Fruit fly (Drosophila melanogaster) whole organism, embryonic: ENCODE data around the gene CG12522.

Experiments
- Abd-B ChIP-seq: fragments of 200-800 bp; sonication (Bioruptor generic); optimal IDR thresholded peaks from 2 replicates; lab custom pipeline; 2018; ENCODE audit warnings: missing biosample characterization, mild to moderate bottlenecking, missing genetic modification characterization, moderate library complexity
- Bgb ChIP-seq: fragments of 200-800 bp; sonication (Bioruptor generic); IDR thresholded peaks from 2 replicates; pipeline ENCODE4 v1.3.6; 2022; ENCODE audit warnings: missing biosample characterization, missing genetic modification characterization; ENCODE audit not compliant: partially characterized antibody
- CG10147 ChIP-seq: fragments of 200-800 bp; sonication (Bioruptor generic); optimal IDR thresholded peaks from 2 replicates; lab custom pipeline; 2019; ENCODE audit warnings: missing biosample characterization, mild to moderate bottlenecking, missing genetic modification characterization, moderate library complexity
- CG11695 ChIP-seq: fragments of 200-800 bp; sonication (Bioruptor generic); IDR thresholded peaks from 3 replicates; pipeline ENCODE4 v1.3.6; 2022; ENCODE audit warnings: missing biosample characterization, missing genetic modification characterization
- CG12071 ChIP-seq: fragments of 200-800 bp; sonication (Bioruptor generic); optimal IDR thresholded peaks from 3 replicates; lab custom pipeline; 2018; ENCODE audit warnings: missing biosample characterization, mild to moderate bottlenecking, missing genetic modification characterization
- CG12104 ChIP-seq: fragments of 200-800 bp; sonication (Bioruptor generic); optimal IDR thresholded peaks from 3 replicates; lab custom pipeline; 2016; ENCODE audit warnings: missing biosample characterization, missing genetic modification characterization
- CG13287 ChIP-seq: fragments of 200-800 bp; sonication (Bioruptor generic); IDR thresholded peaks from 2 replicates; pipeline ENCODE4 v1.3.6; 2022; ENCODE audit warnings: missing biosample characterization, missing genetic modification characterization; ENCODE audit not compliant: partially characterized antibody
- CG14667 ChIP-seq: fragments of 200-800 bp; sonication (Bioruptor generic); IDR thresholded peaks from 2 replicates; pipeline ENCODE4 v1.3.6; 2022; ENCODE audit warnings: missing biosample characterization, missing genetic modification characterization
- CG15073 ChIP-seq: fragments of 200-800 bp; sonication (Bioruptor generic); optimal IDR thresholded peaks from 2 replicates; lab custom pipeline; 2016; ENCODE audit warnings: missing biosample characterization, missing genetic modification characterization
- CG1529 ChIP-seq: fragments of 200-800 bp; sonication (Bioruptor generic); optimal IDR thresholded peaks from 3 replicates; lab custom pipeline; 2018; ENCODE audit warnings: missing biosample characterization, missing genetic modification characterization
- CG16779 ChIP-seq: fragments of 200-800 bp; sonication (Bioruptor generic); IDR thresholded peaks from 2 replicates; pipeline ENCODE4 v1.3.6; 2022; ENCODE audit warnings: missing biosample characterization, missing genetic modification characterization
- CG16815 ChIP-seq: fragments of 200-800 bp; sonication (Bioruptor generic); optimal IDR thresholded peaks from 3 replicates; lab custom pipeline; 2017; ENCODE audit warnings: missing biosample characterization, mild to moderate bottlenecking, missing genetic modification characterization
- CG18599 ChIP-seq: fragments of 200-800 bp; sonication (Bioruptor generic); optimal IDR thresholded peaks from 3 replicates; lab custom pipeline; 2017; ENCODE audit warnings: missing biosample characterization, missing genetic modification characterization, mild to moderate bottlenecking, moderate library complexity, missing genetic modification reagents
- CG2120 ChIP-seq: fragments of 200-800 bp; sonication (Bioruptor generic); optimal IDR thresholded peaks from 3 replicates; lab custom pipeline; 2016; ENCODE audit warnings: missing biosample characterization, missing genetic modification characterization
- CG2712 ChIP-seq: fragments of 200-800 bp; optimal IDR thresholded peaks from 3 replicates; lab custom pipeline; 2019; ENCODE audit warnings: missing biosample characterization, mild to moderate bottlenecking, missing genetic modification characterization, moderate library complexity
- CG3281 ChIP-seq: fragments of 200-800 bp; sonication (Bioruptor generic); optimal IDR thresholded peaks from 3 replicates; lab custom pipeline; 2017; ENCODE audit warnings: missing biosample characterization, mild to moderate bottlenecking, missing genetic modification characterization
- CG34224 ChIP-seq: fragments of 200-800 bp; sonication (Bioruptor generic); IDR thresholded peaks from 3 replicates; pipeline ENCODE4 v1.3.6; 2022; ENCODE audit warnings: missing biosample characterization, missing genetic modification characterization; ENCODE audit not compliant: partially characterized antibody
- CG4820 ChIP-seq: fragments of 200-800 bp; sonication (Bioruptor generic); optimal IDR thresholded peaks from 3 replicates; lab custom pipeline; 2016; ENCODE audit warnings: missing biosample characterization, missing genetic modification characterization
- CG6272 ChIP-seq: fragments of 200-800 bp; sonication (Bioruptor generic); IDR thresholded peaks from 2 replicates; pipeline ENCODE4 v1.3.6; 2022; ENCODE audit warnings: missing biosample characterization, missing genetic modification characterization
- CoRest ChIP-seq: fragments of 200-800 bp; sonication (Bioruptor generic); optimal IDR thresholded peaks from 3 replicates; lab custom pipeline; 2018; ENCODE audit warnings: missing biosample characterization, mild to moderate bottlenecking, missing genetic modification characterization, moderate library complexity
- Dip2 ChIP-seq: fragments of 200-800 bp; sonication (Bioruptor generic); IDR thresholded peaks from 2 replicates; pipeline ENCODE4 v1.3.6; 2022; ENCODE audit warnings: missing biosample characterization, missing genetic modification characterization
- HLHmδ ChIP-seq: fragments of 200-800 bp; sonication (Bioruptor generic); optimal IDR thresholded peaks from 2 replicates; lab custom pipeline; 2018; ENCODE audit warnings: missing biosample characterization, mild to moderate bottlenecking, missing genetic modification characterization, moderate library complexity
- Mes4 ChIP-seq: fragments of 200-800 bp; sonication (Bioruptor generic); optimal IDR thresholded peaks from 2 replicates; lab custom pipeline; 2016; ENCODE audit warnings: missing biosample characterization, missing genetic modification characterization
- Optix ChIP-seq: fragments of 200-800 bp; sonication (Bioruptor generic); IDR thresholded peaks from 3 replicates; pipeline ENCODE4 v1.3.6; 2022; ENCODE audit warnings: missing biosample characterization, missing genetic modification characterization
- Sox100B ChIP-seq: fragments of 200-800 bp; sonication (Bioruptor generic); optimal IDR thresholded peaks from 3 replicates; lab custom pipeline; 2018; ENCODE audit warnings: missing biosample characterization, mild to moderate bottlenecking, missing genetic modification characterization
- Sry-β ChIP-seq: fragments of 200-800 bp; sonication (Bioruptor generic); optimal IDR thresholded peaks from 2 replicates; lab custom pipeline; 2018; ENCODE audit warnings: missing biosample characterization, mild to moderate bottlenecking, missing genetic modification characterization, moderate library complexity
- ab ChIP-seq: fragments of 200-800 bp; sonication (Bioruptor generic); optimal IDR thresholded peaks from 2 replicates; lab custom pipeline; 2016; ENCODE audit warnings: missing biosample characterization, missing genetic modification characterization
- bab2 ChIP-seq: fragments of 200-800 bp; sonication (Bioruptor generic); optimal IDR thresholded peaks from 2 replicates; lab custom pipeline; 2016; ENCODE audit warnings: missing biosample characterization, missing genetic modification characterization
- cad ChIP-seq: fragments of >200 bp; optimal IDR thresholded peaks from 2 replicates; lab custom pipeline; 2017; ENCODE audit warnings: missing biosample characterization, missing genetic modification characterization
- ci ChIP-seq: fragments of 200-800 bp; sonication (Bioruptor generic); IDR thresholded peaks from 3 replicates; pipeline ENCODE4 v1.3.6; 2022; ENCODE audit warnings: missing biosample characterization, missing genetic modification characterization
- dati ChIP-seq: fragments of 200-800 bp; sonication (Bioruptor generic); IDR thresholded peaks from 2 replicates; pipeline ENCODE4 v1.3.6; 2022; ENCODE audit warnings: missing biosample characterization, missing genetic modification characterization
- disco-r ChIP-seq: fragments of 200-800 bp; sonication (Bioruptor generic); optimal IDR thresholded peaks from 2 replicates; lab custom pipeline; 2016; ENCODE audit warnings: missing biosample characterization, missing genetic modification characterization
- fd102C ChIP-seq: fragments of 200-800 bp; sonication (Bioruptor generic); optimal IDR thresholded peaks from 2 replicates; lab custom pipeline; 2018; ENCODE audit warnings: missing biosample characterization, mild to moderate bottlenecking, missing genetic modification characterization, moderate library complexity
- fd64A ChIP-seq: fragments of 200-800 bp; sonication (Bioruptor generic); optimal IDR thresholded peaks from 3 replicates; lab custom pipeline; 2018; ENCODE audit warnings: missing biosample characterization, mild to moderate bottlenecking, missing genetic modification characterization
- fru ChIP-seq: fragments of >200 bp; optimal IDR thresholded peaks from 2 replicates; lab custom pipeline; 2017
- grau ChIP-seq: fragments of 200-800 bp; optimal IDR thresholded peaks from 3 replicates; lab custom pipeline; 2019; ENCODE audit warnings: missing biosample characterization, mild to moderate bottlenecking, missing genetic modification characterization, moderate library complexity
- gt ChIP-seq: fragments of 200-800 bp; sonication (Bioruptor generic); IDR thresholded peaks from 2 replicates; pipeline ENCODE4 v1.3.6; 2022; ENCODE audit warnings: missing biosample characterization, missing genetic modification characterization
- insv ChIP-seq, 2 experiments: fragments of 200-800 bp; sonication (Bioruptor generic); optimal IDR thresholded peaks; 3 replicates each; lab custom pipeline; 2016 to 2018; ENCODE audit warnings: missing biosample characterization in 2 of 2, missing genetic modification characterization in 2 of 2
- kni ChIP-seq: fragments of 200-800 bp; sonication (Bioruptor generic); optimal IDR thresholded peaks from 3 replicates; lab custom pipeline; 2017; ENCODE audit warnings: mild to moderate bottlenecking, missing biosample characterization, missing genetic modification reagents, missing genetic modification characterization
- lbe ChIP-seq: fragments of 200-800 bp; sonication (Bioruptor generic); optimal IDR thresholded peaks from 2 replicates; lab custom pipeline; 2016; ENCODE audit warnings: missing biosample characterization, mild to moderate bottlenecking, missing genetic modification characterization
- psq ChIP-seq: fragments of 200-800 bp; sonication (Bioruptor generic); optimal IDR thresholded peaks from 2 replicates; lab custom pipeline; 2017; ENCODE audit warnings: missing biosample characterization, missing genetic modification characterization
- sc ChIP-seq, 3 experiments: fragments of >200 bp in 2 of 3; fragments of 200-800 bp in 1 of 3; sonication (Bioruptor generic) in 1 of 3; optimal IDR thresholded peaks; 2 replicates in 2 of 3; 3 replicates in 1 of 3; lab custom pipeline; 2017; ENCODE audit warnings: mild to moderate bottlenecking in 1 of 3, missing biosample characterization in 1 of 3, missing genetic modification characterization in 1 of 3, missing genetic modification reagents in 1 of 3
- scrt ChIP-seq: fragments of 200-800 bp; sonication (Bioruptor generic); optimal IDR thresholded peaks from 2 replicates; lab custom pipeline; 2018; ENCODE audit warnings: missing biosample characterization, mild to moderate bottlenecking, missing genetic modification characterization, moderate library complexity
- sob ChIP-seq: fragments of 200-800 bp; sonication (Bioruptor generic); IDR thresholded peaks from 2 replicates; pipeline ENCODE4 v1.3.6; 2022; ENCODE audit warnings: missing biosample characterization, missing genetic modification characterization
- tap ChIP-seq: fragments of 200-800 bp; optimal IDR thresholded peaks from 3 replicates; lab custom pipeline; 2019; ENCODE audit warnings: missing biosample characterization, mild to moderate bottlenecking, missing genetic modification characterization, moderate library complexity
- tin ChIP-seq: fragments of 200-800 bp; sonication (Bioruptor generic); optimal IDR thresholded peaks from 3 replicates; lab custom pipeline; 2016; ENCODE audit warnings: missing biosample characterization, missing genetic modification characterization
- tio ChIP-seq: fragments of 200-800 bp; sonication (Bioruptor generic); optimal IDR thresholded peaks from 2 replicates; lab custom pipeline; 2017; ENCODE audit warnings: missing biosample characterization, missing genetic modification characterization, inconsistent platforms
- vnd ChIP-seq: fragments of 200-800 bp; sonication (Bioruptor generic); IDR thresholded peaks from 3 replicates; pipeline ENCODE4 v1.3.6; 2022; ENCODE audit warnings: missing biosample characterization, missing genetic modification characterization; ENCODE audit not compliant: partially characterized antibody
- zfh2 ChIP-seq: fragments of 200-800 bp; sonication (Bioruptor generic); optimal IDR thresholded peaks from 2 replicates; lab custom pipeline; 2016; ENCODE audit warnings: missing biosample characterization, missing genetic modification characterization

CG12522 gene

dm6 chr3L:11074043-11074853, 33.8 kb upstream of the CG12522 start, which contains the start of the genes Pfdn2 and Noc1 (continued):
- TF ChIP-seq CG18599 (GFP tag; lab: Kevin White, UChicago), result no peak
- TF ChIP-seq CG16779 (GFP tag; lab: Robert Waterston, UW), result no peak
- no peak for TF ChIP-seq lbe
- TF ChIP-seq CG14667 (GFP tag; lab: Robert Waterston, UW), result peak; percentile 12; the same call in 1 of the 2 replicates
- TF ChIP-seq tap (tag; lab: Kevin White, UChicago), result no peak
- no peak for TF ChIP-seq kni (GFP tag; lab: Kevin White, UChicago)
- no peak for TF ChIP-seq cad
- TF ChIP-seq CoRest (tag; lab: Kevin White, UChicago), result peak; percentile 80
- peak; percentile 34 for TF ChIP-seq CG4820
- no peak for TF ChIP-seq dati
- no peak; the same call in 1 of the 2 replicates for TF ChIP-seq Bgb (GFP tag; lab: Robert Waterston, UW)
- TF ChIP-seq disco-r, result no peak
- TF ChIP-seq scrt (GFP tag; lab: Kevin White, UChicago), result no peak
- peak; percentile 27 for TF ChIP-seq zfh2 (GFP tag; lab: Kevin White, UChicago)
- TF ChIP-seq CG12104 (GFP tag; lab: Kevin White, UChicago), result no peak
- TF ChIP-seq gt (GFP tag; lab: Robert Waterston, UW), result no peak
- peak; percentile 49; the same call in 1 of the 3 replicates for TF ChIP-seq CG11695 (GFP tag; lab: Robert Waterston, UW)
- no peak for TF ChIP-seq CG1529
- no peak for TF ChIP-seq Mes4
- TF ChIP-seq fd102C (GFP tag; lab: Kevin White, UChicago), result no peak
- no peak for TF ChIP-seq ci (GFP tag; lab: Robert Waterston, UW)
- TF ChIP-seq CG12071, result no peak
- no peak for TF ChIP-seq CG15073 (GFP tag; lab: Kevin White, UChicago)
- TF ChIP-seq grau (tag; lab: Kevin White, UChicago), result peak; percentile 71
- TF ChIP-seq CG2120 (GFP tag; lab: Kevin White, UChicago), result peak; percentile 70
- no peak for TF ChIP-seq sob (GFP tag; lab: Robert Waterston, UW)
- TF ChIP-seq Sox100B (GFP tag; lab: Kevin White, UChicago), result no peak
- TF ChIP-seq bab2 (GFP tag; lab: Kevin White, UChicago), result no peak
- TF ChIP-seq insv (GFP tag; optimal IDR thresholded peaks at IDR 0.05; lab: Kevin White, UChicago), result no peak
- no peak for TF ChIP-seq sc (optimal IDR thresholded peaks at IDR 0.05; lab: Kevin White, UChicago)
- TF ChIP-seq sc (GFP tag; optimal IDR thresholded peaks at IDR 0.05; lab: Kevin White, UChicago), result no peak
- TF ChIP-seq Optix (GFP tag; lab: Robert Waterston, UW), result no peak
- TF ChIP-seq psq (GFP tag; lab: Kevin White, UChicago), result no peak
- TF ChIP-seq CG13287 (GFP tag; lab: Robert Waterston, UW), result no peak
- TF ChIP-seq CG16815, result peak; percentile 26
- TF ChIP-seq Sry-β, result no peak
- TF ChIP-seq CG2712 (tag; lab: Kevin White, UChicago), result peak; percentile 78
- TF ChIP-seq CG10147 (GFP tag; lab: Kevin White, UChicago), result no peak
- TF ChIP-seq ab (GFP tag; lab: Kevin White, UChicago), result no peak
- no peak for TF ChIP-seq CG34224
- TF ChIP-seq vnd, result 0 out of 3 replicates have a peak, but pooled peaks have one; percentile 12
- no peak for TF ChIP-seq Abd-B
- TF ChIP-seq fru (lab: Kevin White, UChicago), result no peak
- TF ChIP-seq fd64A (GFP tag; lab: Kevin White, UChicago), result no peak
- no peak for TF ChIP-seq tio (GFP tag; lab: Kevin White, UChicago)
- no peak for TF ChIP-seq CG3281 (GFP tag; lab: Kevin White, UChicago)
- TF ChIP-seq tin (GFP tag; lab: Kevin White, UChicago), result peak; percentile 23
- no peak for TF ChIP-seq HLHmδ (GFP tag; lab: Kevin White, UChicago)
- no peak for TF ChIP-seq CG6272 (GFP tag; lab: Robert Waterston, UW)
- TF ChIP-seq Dip2 (GFP tag; lab: Robert Waterston, UW), result no peak
